Fruit fly (Drosophila melanogaster) S2 (cell line): ENCODE results near the gene Ada1-1.
"Not testable (repeated sequence)": the region's sequence is repeated elsewhere in the genome, so short reads cannot be mapped to it uniquely, and the experiment has no call there.

Experiments used
- CG8478 ChIP-seq: fragments of >200 bp; optimal IDR thresholded peaks from 2 replicates; lab custom pipeline; 2018
- CTCF ChIP-seq, 2 experiments: fragments of >200 bp; optimal IDR thresholded peaks; 2 replicates each; lab custom pipeline; 2018

Ada1-1 gene

dm6 chr2L:11976955-11977354 lies 19.7 kb upstream of the Ada1-1 start:
- TF ChIP-seq CTCF (optimal IDR thresholded peaks at IDR 0.05; lab: Kevin White, UChicago): no peak
- TF ChIP-seq CG8478 (lab: Kevin White, UChicago): no peak

- TF ChIP-seq CG8478 (lab: Kevin White, UChicago) (no peak), CTCF (optimal IDR thresholded peaks at IDR 0.05; lab: Kevin White, UChicago) (no peak)
Measured at dm6 chr2L:11977721-11978120, 18.9 kb upstream of the Ada1-1 start.

- TF ChIP-seq CG8478 (lab: Kevin White, UChicago): no peak
- TF ChIP-seq CTCF (optimal IDR thresholded peaks at IDR 0.05; lab: Kevin White, UChicago): no peak
Measured at dm6 chr2L:11980075-11980474, 16.5 kb upstream of the Ada1-1 start.

- TF ChIP-seq CG8478 (lab: Kevin White, UChicago): no peak
- TF ChIP-seq CTCF (optimal IDR thresholded peaks at IDR 0.05; lab: Kevin White, UChicago): no peak
Measured at dm6 chr2L:11981210-11981609, 15.4 kb upstream of the Ada1-1 start, which contains the start of gene CG16965. Gene CG16965 (plus strand): TSS chr2L:11981591.

- TF ChIP-seq CTCF (optimal IDR thresholded peaks at IDR 0.05; lab: Kevin White, UChicago) (no peak), CG8478 (lab: Kevin White, UChicago) (no peak)
Measured at dm6 chr2L:11987945-11988344, 8.7 kb upstream of the Ada1-1 start, which contains the start of the genes CG6686 and CG34163. Gene CG6686 (minus strand): TSS chr2L:11988039. Gene CG34163 (plus strand): TSS chr2L:11988270.

dm6 chr2L:11989210-11989609 lies 7.4 kb upstream of the Ada1-1 start:
- TF ChIP-seq CTCF (optimal IDR thresholded peaks at IDR 0.05; lab: Kevin White, UChicago) (no peak), CG8478 (lab: Kevin White, UChicago) (no peak)

dm6 chr2L:11989729-11990128 lies 6.9 kb upstream of the Ada1-1 start, which contains the start of the genes zuc and dgt2:
Gene zuc (minus strand): TSS chr2L:11989882.
Gene dgt2 (plus strand): TSS chr2L:11989936.
- TF ChIP-seq CTCF (optimal IDR thresholded peaks at IDR 0.05; lab: Kevin White, UChicago): no peak
- TF ChIP-seq CG8478 (lab: Kevin White, UChicago): no peak

- no peak for TF ChIP-seq CTCF (optimal IDR thresholded peaks at IDR 0.05; lab: Kevin White, UChicago)
- TF ChIP-seq CG8478 (lab: Kevin White, UChicago): no peak
Measured at dm6 chr2L:11990458-11991065, 6.0 kb upstream of the Ada1-1 start, which contains the start of gene escl. Gene escl (plus strand): TSS chr2L:11990927.

- TF ChIP-seq CTCF (optimal IDR thresholded peaks at IDR 0.05; lab: Kevin White, UChicago); CG8478 (lab: Kevin White, UChicago): not testable (repeated sequence)
Measured at dm6 chr2L:11992602-11993001, 4.0 kb upstream of the Ada1-1 start, which contains the start of gene Ada1-2. Gene Ada1-2 (plus strand): TSS chr2L:11992902.

dm6 chr2L:11995332-11995790 lies 1.2 kb upstream of the Ada1-1 start, which contains the start of the genes CG18789 and Qtzl:
Gene CG18789 (minus strand): TSS chr2L:11995432.
Gene Qtzl (plus strand): TSS chr2L:11995740.
- not testable (repeated sequence) for TF ChIP-seq CG8478 (lab: Kevin White, UChicago); CTCF (optimal IDR thresholded peaks at IDR 0.05; lab: Kevin White, UChicago)

- TF ChIP-seq CG8478 (lab: Kevin White, UChicago); CTCF (optimal IDR thresholded peaks at IDR 0.05; lab: Kevin White, UChicago): not testable (repeated sequence)
Measured at dm6 chr2L:11999240-11999704, 2.7 kb downstream of the Ada1-1 start, which contains the start of the genes CG18787 and Nfs1. Gene CG18787 (minus strand): TSS chr2L:11999340. Gene Nfs1 (plus strand): TSS chr2L:11999654.

dm6 chr2L:12001132-12001531 lies 4.5 kb downstream of the Ada1-1 start:
- TF ChIP-seq CTCF (optimal IDR thresholded peaks at IDR 0.05; lab: Kevin White, UChicago) (no peak), CG8478 (lab: Kevin White, UChicago) (no peak)

- TF ChIP-seq CTCF (optimal IDR thresholded peaks at IDR 0.05; lab: Kevin White, UChicago): no peak
- no peak for TF ChIP-seq CG8478 (lab: Kevin White, UChicago)
Measured at dm6 chr2L:12002051-12002450, 5.4 kb downstream of the Ada1-1 start, which contains the start of gene Hacd1. Gene Hacd1 (minus strand): TSS chr2L:12002266.

dm6 chr2L:12002922-12003791 lies 6.5 kb downstream of the Ada1-1 start:
- no peak for TF ChIP-seq CG8478 (lab: Kevin White, UChicago)
- TF ChIP-seq CTCF (optimal IDR thresholded peaks at IDR 0.05; lab: Kevin White, UChicago): no peak
